Worm (Caenorhabditis elegans) whole organism, late embryonic: Measurements from ENCODE around the gene T24E12.1.

Source experiments
- K09A11.1 ChIP-seq: sonication (generic microtip); optimal IDR thresholded peaks from 2 replicates; lab custom pipeline; 2017; ENCODE audit warnings: antibody characterized with exemption, mild to moderate bottlenecking, missing genetic modification characterization, missing compliant biosample characterization; ENCODE audit not compliant: insufficient read depth
- T23F11.4 ChIP-seq: fragments of 200-800 bp; sonication (Bioruptor generic); optimal IDR thresholded peaks from 2 replicates; lab custom pipeline; 2018; ENCODE audit warnings: mild to moderate bottlenecking, missing genetic modification characterization, missing compliant biosample characterization
- ama-1 ChIP-seq: fragments of 150-350 bp; optimal IDR thresholded peaks from 2 replicates; lab custom pipeline; 2014
- ceh-22 ChIP-seq: sonication (generic microtip); optimal IDR thresholded peaks from 2 replicates; lab custom pipeline; 2017; ENCODE audit warnings: missing biosample characterization, missing genetic modification characterization
- ceh-30 ChIP-seq: fragments of 150-350 bp; optimal IDR thresholded peaks from 2 replicates; lab custom pipeline; 2014; ENCODE audit warnings: missing biosample characterization, missing genetic modification characterization
- fax-1 ChIP-seq: sonication (generic microtip); optimal IDR thresholded peaks from 2 replicates; lab custom pipeline; 2016; ENCODE audit warnings: missing genotype, missing genetic modification characterization, missing compliant biosample characterization
- hlh-15 ChIP-seq: sonication (generic microtip); optimal IDR thresholded peaks from 2 replicates; lab custom pipeline; 2016; ENCODE audit warnings: missing genetic modification characterization, missing compliant biosample characterization
- pha-4 ChIP-seq: fragments of 150-350 bp; optimal IDR thresholded peaks from 2 replicates; lab custom pipeline; 2018; ENCODE audit warnings: missing biosample characterization, missing genetic modification reagents, missing genetic modification characterization
- pqm-1 ChIP-seq: sonication (generic microtip); optimal IDR thresholded peaks from 2 replicates; lab custom pipeline; 2016; ENCODE audit warnings: missing genetic modification characterization, missing compliant biosample characterization
- unc-3 ChIP-seq, 2 experiments: fragments of 200-800 bp in 1 of 2; sonication (Bioruptor generic) in 1 of 2; sonication (generic microtip) in 1 of 2; conservative IDR thresholded peaks in 1 of 2; optimal IDR thresholded peaks in 1 of 2; 2 replicates each; pipeline versions ENCODE4 v1.3.6 to Lab custom; 2016 to 2022; ENCODE audit warnings: missing compliant biosample characterization in 2 of 2, missing genetic modification characterization in 2 of 2, missing genetic modification reagents in 1 of 2

- TF ChIP-seq ama-1 (lab: Kevin White, UChicago) (no peak), pha-4 (tag; lab: Kevin White, UChicago) (no peak), fax-1 (no peak), ceh-22 (tag; lab: Kevin White, UChicago) (no peak), K09A11.1 (no peak), unc-3 (GFP tag; conservative IDR thresholded peaks at IDR 0.05; lab: Robert Waterston, UW) (no peak), unc-3 (tag; optimal IDR thresholded peaks at IDR 0.05; lab: Kevin White, UChicago) (no peak), hlh-15 (tag; lab: Kevin White, UChicago) (no peak), ceh-30 (tag; lab: Kevin White, UChicago) (no peak), pqm-1 (tag; lab: Kevin White, UChicago) (no peak), T23F11.4 (GFP tag; lab: Kevin White, UChicago) (no peak)
Measured at ce11 chrII:3750685-3751084, 34.7 kb upstream of the T24E12.1 start, which contains the start of gene fbxb-91.
